Fruit fly (Drosophila melanogaster): ENCODE data around the gene Kul.

DNA sequence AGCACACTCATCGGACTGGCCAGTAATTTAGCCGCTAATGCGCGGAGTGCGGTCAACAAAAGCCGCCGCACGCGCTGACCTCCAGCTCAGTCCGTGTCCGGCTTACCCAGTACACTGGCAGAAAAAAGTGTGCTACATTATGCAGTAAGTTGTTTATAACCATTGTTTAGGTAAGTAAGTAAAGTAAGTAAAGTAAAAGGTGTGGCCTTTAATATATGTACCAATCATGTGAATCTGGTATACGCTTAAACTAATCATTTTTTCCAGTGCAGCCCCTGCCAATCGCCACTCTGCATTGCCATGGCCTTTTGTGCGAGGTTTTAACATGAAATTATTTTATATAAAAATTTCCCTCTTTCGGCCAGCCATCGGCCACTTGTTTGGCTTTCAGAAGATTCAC, 14.2 kb upstream of the Kul start:
- no peak for TF ChIP-seq psq (optimal IDR thresholded peaks at IDR 0.05)
- no peak for TF ChIP-seq Sin3A (optimal IDR thresholded peaks at IDR 0.05)
- no peak for TF ChIP-seq Myc (optimal IDR thresholded peaks at IDR 0.05)
- TF ChIP-seq ttk (optimal IDR thresholded peaks at IDR 0.05) = no peak

All from Kc167 (cell line).